Worm (Caenorhabditis elegans): Measurements from ENCODE around the gene C33F10.4.

The C33F10.4 gene

DNA sequence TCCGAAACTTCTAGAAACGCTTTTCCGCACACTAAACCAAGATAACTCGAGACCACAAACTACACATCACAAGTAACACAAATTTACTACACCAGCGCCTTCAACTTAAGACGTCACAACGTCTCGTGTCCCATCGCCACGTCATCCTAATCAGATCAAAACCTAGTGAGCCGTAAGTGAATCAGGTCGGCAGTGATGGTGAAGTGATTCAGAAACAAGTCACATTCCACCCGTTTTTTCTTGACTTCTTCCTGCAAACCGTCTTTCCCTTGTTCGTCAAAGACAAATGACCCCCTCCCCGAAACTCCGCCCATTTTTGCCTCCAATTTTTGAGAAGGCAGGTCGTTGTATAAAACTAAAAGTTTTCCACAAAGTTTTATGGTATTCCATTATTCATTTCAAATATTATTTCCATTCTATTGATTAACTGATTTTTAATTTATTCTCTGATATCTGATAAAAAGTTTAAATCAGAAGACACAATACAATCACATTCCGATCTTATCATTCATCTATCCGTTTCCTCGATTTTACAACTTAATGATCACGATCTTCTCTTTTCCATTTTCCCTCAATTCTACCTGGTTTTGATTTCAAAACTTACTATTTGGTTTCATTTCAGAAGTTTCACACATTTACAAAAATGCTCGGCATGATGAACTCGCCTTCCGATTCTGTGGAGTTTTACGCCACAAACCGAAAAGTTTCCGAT, 32.8 kb upstream of the C33F10.4 start, which contains the start of gene F26G1.2:
F26G1.2 (plus strand) TSS at position 508 of the 712 bp plus-strand sequence.
- no peak for TF ChIP-seq ham-2 (GFP tag; optimal IDR thresholded peaks at IDR 0.05)

DNA sequence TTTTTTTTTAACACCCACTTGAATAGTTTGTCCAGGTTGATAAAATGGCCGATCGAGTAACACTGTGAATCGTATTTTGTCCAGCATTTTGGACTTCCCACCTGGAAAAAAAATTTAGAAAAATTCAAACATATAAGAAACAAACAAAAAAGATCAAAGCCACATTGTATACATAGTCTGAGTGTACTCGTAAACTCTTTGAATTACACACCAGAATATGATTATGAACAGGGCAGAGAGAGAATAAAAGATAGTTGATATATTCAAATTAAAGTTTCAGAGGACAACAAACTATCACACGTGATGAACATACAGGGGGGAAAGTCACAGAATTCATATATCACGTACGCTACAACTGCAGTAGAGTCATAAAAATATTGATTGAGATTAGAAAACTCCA, 29.3 kb upstream of the C33F10.4 start, which contains the start of gene ttm-2:
ttm-2 (minus strand) TSS at position 101 of the 400 bp plus-strand sequence.
- TF ChIP-seq unc-120 (tag; optimal IDR thresholded peaks at IDR 0.05; ENCODE audit: poor library complexity, severe bottlenecking) = no peak
- TF ChIP-seq nhr-12 (tag; optimal IDR thresholded peaks at IDR 0.05) = no peak
- no peak for TF ChIP-seq nhr-237 (tag; optimal IDR thresholded peaks at IDR 0.05)
- TF ChIP-seq mep-1 (tag; optimal IDR thresholded peaks at IDR 0.05) = no peak

DNA sequence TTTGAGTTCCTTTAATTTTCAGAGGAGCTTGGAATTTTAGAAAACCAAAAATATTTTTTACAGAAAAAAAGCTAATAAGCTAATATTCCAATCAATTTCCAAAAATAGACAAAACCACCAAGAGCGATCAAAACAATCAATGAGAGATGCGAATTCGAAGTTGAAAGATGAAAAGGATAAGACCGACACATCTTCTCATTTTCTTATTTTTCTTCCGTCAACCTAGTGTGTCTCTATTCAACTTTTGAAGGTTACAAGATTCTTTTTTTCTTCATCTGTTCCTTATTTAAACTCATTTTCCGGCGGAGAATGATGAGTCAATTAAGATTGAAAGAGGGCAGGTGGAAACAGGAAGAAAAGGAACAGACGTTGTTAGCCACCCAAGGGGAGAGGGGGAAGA, 27.9 kb upstream of the C33F10.4 start:
- TF ChIP-seq pha-4 (tag; optimal IDR thresholded peaks at IDR 0.05) = no peak
- no peak for TF ChIP-seq nhr-237 (tag; optimal IDR thresholded peaks at IDR 0.05)
- no peak for TF ChIP-seq nhr-12 (tag; optimal IDR thresholded peaks at IDR 0.05)
- no peak for TF ChIP-seq unc-39 (tag; optimal IDR thresholded peaks at IDR 0.05)
- TF ChIP-seq flh-1 (GFP tag; optimal IDR thresholded peaks at IDR 0.05) = no peak
- TF ChIP-seq mep-1 (tag; optimal IDR thresholded peaks at IDR 0.05) = no peak
- no peak for TF ChIP-seq lin-13 (tag; optimal IDR thresholded peaks at IDR 0.05)
- no peak for TF ChIP-seq blmp-1 (tag; optimal IDR thresholded peaks at IDR 0.05)
- no peak for TF ChIP-seq ham-2 (GFP tag; optimal IDR thresholded peaks at IDR 0.05)
- no peak for TF ChIP-seq cnd-1 (tag; optimal IDR thresholded peaks at IDR 0.05)
- no peak for TF ChIP-seq mab-5 (tag; optimal IDR thresholded peaks at IDR 0.05)
- no peak for TF ChIP-seq ceh-39 (tag; optimal IDR thresholded peaks at IDR 0.05)
- no peak for TF ChIP-seq zip-8 (tag; optimal IDR thresholded peaks at IDR 0.05)
- TF ChIP-seq M03D4.4 (tag; optimal IDR thresholded peaks at IDR 0.05) = no peak
- no peak for TF ChIP-seq sem-2 (GFP tag; optimal IDR thresholded peaks at IDR 0.05)
- no peak for TF ChIP-seq mls-2 (tag; optimal IDR thresholded peaks at IDR 0.05)
- no peak for TF ChIP-seq lin-32 (GFP tag; optimal IDR thresholded peaks at IDR 0.05)
- no peak for TF ChIP-seq snpc-4 (tag; optimal IDR thresholded peaks at IDR 0.05)
- no peak for TF ChIP-seq elt-3 (tag; optimal IDR thresholded peaks at IDR 0.05)
- TF ChIP-seq unc-120 (tag; optimal IDR thresholded peaks at IDR 0.05; ENCODE audit: poor library complexity, severe bottlenecking) = no peak

ce11 chrII:4769096-4769495, 26.5 kb upstream of the C33F10.4 start:
- TF ChIP-seq tbx-8 (GFP tag; optimal IDR thresholded peaks at IDR 0.05) = no peak

- no peak for TF ChIP-seq hlh-1 (tag; optimal IDR thresholded peaks at IDR 0.05)
- TF ChIP-seq mep-1 (tag; optimal IDR thresholded peaks at IDR 0.05) = no peak
- TF ChIP-seq M03D4.4 (tag; optimal IDR thresholded peaks at IDR 0.05) = no peak
- TF ChIP-seq lsy-2 (tag; optimal IDR thresholded peaks at IDR 0.05) = no peak
- no peak for TF ChIP-seq unc-62 (GFP tag; optimal IDR thresholded peaks at IDR 0.05)
- no peak for TF ChIP-seq ceh-39 (tag; optimal IDR thresholded peaks at IDR 0.05)
- no peak for TF ChIP-seq nhr-28 (tag; optimal IDR thresholded peaks at IDR 0.05)
- no peak for TF ChIP-seq ces-1 (GFP tag; optimal IDR thresholded peaks at IDR 0.05)
- no peak for TF ChIP-seq lin-32 (GFP tag; optimal IDR thresholded peaks at IDR 0.05)
- no peak for TF ChIP-seq nhr-76 (tag; optimal IDR thresholded peaks at IDR 0.05)
- TF ChIP-seq drap-1 (GFP tag; optimal IDR thresholded peaks at IDR 0.05) = no peak
Observed at ce11 chrII:4769886-4770285, 25.7 kb upstream of the C33F10.4 start.

DNA sequence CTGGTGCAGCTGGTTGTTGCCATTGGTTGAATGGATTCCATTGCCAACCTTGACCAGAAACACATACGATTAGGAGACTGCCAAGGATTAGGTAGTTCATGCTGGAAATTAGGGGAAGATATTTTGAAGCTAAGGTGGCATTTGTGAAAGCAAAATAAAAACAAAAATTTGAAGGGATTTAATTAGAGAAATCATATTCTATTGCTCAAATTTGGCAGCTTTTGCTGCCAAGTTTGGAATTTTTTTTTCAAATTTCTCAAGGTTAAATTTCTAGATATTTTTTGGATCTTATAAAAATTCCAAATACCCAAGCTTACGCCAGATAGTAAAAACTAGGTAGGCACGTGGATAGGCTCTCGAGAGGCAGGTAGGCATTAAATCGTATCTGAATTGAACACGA, 24.3 kb upstream of the C33F10.4 start, which contains the start of gene F26G1.5:
F26G1.5 (minus strand) TSS at position 101 of the 400 bp plus-strand sequence.
- no peak for TF ChIP-seq pha-4 (tag; optimal IDR thresholded peaks at IDR 0.05)
- no peak for TF ChIP-seq lin-13 (tag; optimal IDR thresholded peaks at IDR 0.05)
- no peak for TF ChIP-seq unc-120 (tag; optimal IDR thresholded peaks at IDR 0.05; ENCODE audit: poor library complexity, severe bottlenecking)
- TF ChIP-seq nhr-28 (tag; optimal IDR thresholded peaks at IDR 0.05) = no peak

DNA sequence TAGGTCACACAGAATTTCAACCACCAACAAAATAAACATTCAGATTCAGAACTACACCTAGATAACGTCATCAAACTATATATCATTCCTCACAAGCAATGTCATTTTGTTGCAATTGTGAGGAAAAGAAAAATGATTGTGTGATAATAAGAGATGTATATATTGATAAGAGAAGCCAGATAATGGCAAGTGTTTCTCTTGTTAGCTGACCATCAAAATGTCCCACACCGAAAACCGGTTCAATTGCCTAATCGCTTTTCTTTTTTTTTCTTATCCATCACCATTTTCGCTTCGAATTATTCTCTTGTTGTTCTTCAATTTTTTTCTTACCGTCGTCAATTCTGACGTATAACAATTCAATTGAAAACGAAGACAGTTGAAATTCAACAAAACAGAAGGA, 23.1 kb upstream of the C33F10.4 start:
- no peak for TF ChIP-seq bed-3 (GFP tag; optimal IDR thresholded peaks at IDR 0.05)
- no peak for TF ChIP-seq pha-4 (tag; optimal IDR thresholded peaks at IDR 0.05)
- no peak for TF ChIP-seq sptf-1 (tag; optimal IDR thresholded peaks at IDR 0.05)
- no peak for TF ChIP-seq nhr-76 (tag; optimal IDR thresholded peaks at IDR 0.05)
- no peak for TF ChIP-seq ztf-11 (tag; optimal IDR thresholded peaks at IDR 0.05)
- TF ChIP-seq mep-1 (tag; optimal IDR thresholded peaks at IDR 0.05) = no peak
- TF ChIP-seq mls-2 (tag; optimal IDR thresholded peaks at IDR 0.05) = no peak
- TF ChIP-seq cnd-1 (tag; optimal IDR thresholded peaks at IDR 0.05) = no peak
